Worm (Caenorhabditis elegans) whole organism, L4 larva: ENCODE measurements around the gene eri-12.

ENCODE experiments used
- T26A8.4 ChIP-seq: fragments of 200-800 bp; sonication (Bioruptor generic); IDR thresholded peaks from 2 replicates; pipeline ENCODE4 v1.3.6; 2022; ENCODE audit warnings: missing genetic modification characterization, missing compliant biosample characterization
- aha-1 ChIP-seq: fragments of 150-350 bp; peaks from one replicate; lab custom pipeline; 2014; ENCODE audit warnings: missing biosample characterization, missing genetic modification characterization
- arid-1 ChIP-seq: fragments of 200-800 bp; sonication (Bioruptor generic); conservative IDR thresholded peaks from 2 replicates; pipeline ENCODE4 v1.3.6; 2022; ENCODE audit warnings: missing genetic modification reagents, missing genetic modification characterization, missing compliant biosample characterization
- egl-43 ChIP-seq: fragments of 200-800 bp; sonication (Bioruptor generic); IDR thresholded peaks from 2 replicates; pipeline ENCODE4 v1.3.6; 2022; ENCODE audit warnings: missing genetic modification reagents, missing genetic modification characterization, missing compliant biosample characterization
- lsy-2 ChIP-seq, 2 experiments: fragments of 150-350 bp in 1 of 2; sonication (generic microtip) in 1 of 2; optimal IDR thresholded peaks; 2 replicates each; lab custom pipeline; 2014 to 2017; ENCODE audit warnings: missing biosample characterization in 2 of 2, missing genetic modification characterization in 2 of 2
- nhr-111 ChIP-seq: fragments of 200-800 bp; sonication (Bioruptor generic); optimal IDR thresholded peaks from 2 replicates; lab custom pipeline; 2018; ENCODE audit warnings: mild to moderate bottlenecking, missing genetic modification characterization, missing compliant biosample characterization
- nhr-41 ChIP-seq: fragments of 200-800 bp; sonication (Bioruptor generic); IDR thresholded peaks from 2 replicates; pipeline ENCODE4 v1.3.6; 2022; ENCODE audit warnings: missing genetic modification reagents, missing genetic modification characterization, missing compliant biosample characterization
- php-3 ChIP-seq: fragments of 200-800 bp; sonication (Bioruptor generic); IDR thresholded peaks from 2 replicates; pipeline ENCODE4 v1.3.6; 2022; ENCODE audit warnings: missing genetic modification reagents, missing genetic modification characterization, missing compliant biosample characterization

The eri-12 gene

DNA sequence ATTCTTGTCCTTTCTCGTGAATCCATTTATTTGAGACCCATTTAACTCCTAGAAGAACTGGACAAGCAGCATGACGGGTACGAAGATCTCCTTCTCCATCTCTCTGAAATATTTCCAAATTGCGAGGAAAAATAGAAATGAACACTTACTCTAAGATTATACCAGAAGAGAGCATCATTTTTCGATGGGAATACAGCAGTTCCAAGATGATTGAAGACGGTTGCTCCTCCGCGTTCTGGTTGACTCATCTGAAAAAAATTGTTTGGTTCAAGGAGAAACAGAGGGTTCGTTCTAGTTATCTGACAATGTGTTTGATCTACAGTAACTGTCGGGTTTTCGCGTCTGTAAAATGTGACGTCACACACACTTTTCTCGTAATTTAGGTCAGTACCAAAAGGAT lies 54.7 kb downstream of the eri-12 start:
- TF ChIP-seq php-3 (GFP tag; lab: Robert Waterston, UW) (peak; percentile 42; the same call in 1 of the 2 replicates), egl-43 (GFP tag; lab: Robert Waterston, UW) (0 out of 2 replicates have a peak, but pooled peaks have one; percentile 4), arid-1 (GFP tag; lab: Robert Waterston, UW) (0 out of 2 replicates have a peak, but pooled peaks have one; percentile 7), nhr-41 (GFP tag; lab: Robert Waterston, UW) (no peak), nhr-111 (GFP tag; lab: Kevin White, UChicago) (no peak), T26A8.4 (peak; percentile 65)

DNA sequence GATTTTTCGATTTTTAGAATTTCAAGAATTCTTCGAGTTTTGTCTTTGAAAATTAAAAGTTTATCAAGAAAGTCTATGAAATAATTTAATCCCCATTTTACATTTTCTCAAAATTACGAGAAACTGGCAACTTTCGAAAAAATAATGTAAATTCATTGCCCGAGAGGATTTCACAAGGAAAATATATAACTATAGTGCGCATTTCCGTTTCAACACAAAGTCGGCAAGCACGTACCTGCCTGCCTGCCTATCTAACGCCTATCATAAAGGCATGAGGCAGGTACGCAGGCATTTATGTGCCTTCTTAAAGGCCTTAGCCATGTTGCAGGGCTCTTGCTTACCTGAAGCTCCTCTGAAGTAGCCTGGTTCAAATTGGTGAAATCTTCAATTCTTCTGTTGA lies 56.2 kb downstream of the eri-12 start:
- TF ChIP-seq lsy-2 (tag; optimal IDR thresholded peaks at IDR 0.05; lab: Kevin White, UChicago) (no peak), T26A8.4 (peak; percentile 48; the same call in 1 of the 2 replicates), aha-1 (tag; lab: Kevin White, UChicago) (peak; percentile 84)
